Fruit fly (Drosophila melanogaster) whole organism, embryonic: ENCODE data around the gene Tet.
A peak's percentile ranks its signal among the peaks of the same experiment; 100 is the strongest.

Source experiments
- Aef1 ChIP-seq: fragments of 200-800 bp; sonication (Bioruptor generic); IDR thresholded peaks from 3 replicates; pipeline ENCODE4 v1.3.6; 2022; ENCODE audit warnings: missing biosample characterization, missing genetic modification characterization
- Atf6 ChIP-seq: fragments of 200-800 bp; sonication (Bioruptor generic); IDR thresholded peaks from 2 replicates; pipeline ENCODE4 v1.3.6; 2022; ENCODE audit warnings: missing biosample characterization, missing genetic modification characterization
- Bdp1 ChIP-seq: fragments of 200-800 bp; sonication (Bioruptor generic); optimal IDR thresholded peaks from 3 replicates; lab custom pipeline; 2016; ENCODE audit warnings: missing biosample characterization, missing genetic modification characterization
- CG10147 ChIP-seq: fragments of 200-800 bp; sonication (Bioruptor generic); optimal IDR thresholded peaks from 2 replicates; lab custom pipeline; 2019; ENCODE audit warnings: missing biosample characterization, mild to moderate bottlenecking, missing genetic modification characterization, moderate library complexity
- CG10209 ChIP-seq: fragments of 200-800 bp; sonication (Bioruptor generic); optimal IDR thresholded peaks from 3 replicates; lab custom pipeline; 2017; ENCODE audit warnings: missing biosample characterization, mild to moderate bottlenecking, missing genetic modification characterization, missing genetic modification reagents
- CG11398 ChIP-seq: fragments of 200-800 bp; sonication (Bioruptor generic); optimal IDR thresholded peaks from 2 replicates; lab custom pipeline; 2016; ENCODE audit warnings: missing biosample characterization, missing genetic modification characterization
- CG12071 ChIP-seq: fragments of 200-800 bp; sonication (Bioruptor generic); optimal IDR thresholded peaks from 3 replicates; lab custom pipeline; 2018; ENCODE audit warnings: missing biosample characterization, mild to moderate bottlenecking, missing genetic modification characterization
- CG12219 ChIP-seq: fragments of 200-800 bp; sonication (Bioruptor generic); optimal IDR thresholded peaks from 3 replicates; lab custom pipeline; 2018; ENCODE audit warnings: missing biosample characterization, mild to moderate bottlenecking, missing genetic modification characterization
- CG12299 ChIP-seq: fragments of 200-800 bp; sonication (Bioruptor generic); optimal IDR thresholded peaks from 2 replicates; lab custom pipeline; 2018; ENCODE audit warnings: missing biosample characterization, mild to moderate bottlenecking, missing genetic modification characterization
- CG15073 ChIP-seq: fragments of 200-800 bp; sonication (Bioruptor generic); optimal IDR thresholded peaks from 2 replicates; lab custom pipeline; 2016; ENCODE audit warnings: missing biosample characterization, missing genetic modification characterization
- CG1647 ChIP-seq: fragments of 200-800 bp; sonication (Bioruptor generic); optimal IDR thresholded peaks from 3 replicates; lab custom pipeline; 2016; ENCODE audit warnings: missing biosample characterization, missing genetic modification characterization
- CG30403 ChIP-seq: fragments of 200-800 bp; sonication (Bioruptor generic); optimal IDR thresholded peaks from 3 replicates; lab custom pipeline; 2016; ENCODE audit warnings: missing biosample characterization, missing genetic modification characterization
- CG3726 ChIP-seq: fragments of 200-800 bp; sonication (Bioruptor generic); IDR thresholded peaks from 3 replicates; pipeline ENCODE4, ENCODE4 v1.3.6; 2022; ENCODE audit warnings: missing biosample characterization, missing genetic modification characterization
- CG6175 ChIP-seq: fragments of 200-800 bp; sonication (Bioruptor generic); IDR thresholded peaks from 3 replicates; pipeline ENCODE4 v1.3.6; 2022; ENCODE audit warnings: missing biosample characterization, missing genetic modification characterization
- CG6689 ChIP-seq: fragments of 200-800 bp; sonication (Bioruptor generic); IDR thresholded peaks from 2 replicates; pipeline ENCODE4 v1.3.6; 2022; ENCODE audit warnings: missing biosample characterization, missing genetic modification characterization
- CG6765 ChIP-seq: fragments of 200-800 bp; sonication (Bioruptor generic); optimal IDR thresholded peaks from 3 replicates; lab custom pipeline; 2017; ENCODE audit warnings: missing biosample characterization, mild to moderate bottlenecking, missing genetic modification characterization
- CG7372 ChIP-seq: fragments of 200-800 bp; sonication (Bioruptor generic); IDR thresholded peaks from 2 replicates; pipeline ENCODE4 v1.3.6; 2022; ENCODE audit warnings: missing biosample characterization, missing genetic modification characterization
- CG7556 ChIP-seq: fragments of 200-800 bp; sonication (Bioruptor generic); optimal IDR thresholded peaks from 2 replicates; lab custom pipeline; 2017; ENCODE audit warnings: missing biosample characterization, mild to moderate bottlenecking, missing genetic modification characterization
- CG7786 ChIP-seq: fragments of 200-800 bp; sonication (Bioruptor generic); optimal IDR thresholded peaks from 2 replicates; lab custom pipeline; 2016; ENCODE audit warnings: missing biosample characterization, missing genetic modification characterization
- CG8388 ChIP-seq: fragments of 200-800 bp; sonication (Bioruptor generic); optimal IDR thresholded peaks from 2 replicates; lab custom pipeline; 2019; ENCODE audit warnings: missing biosample characterization, mild to moderate bottlenecking, missing genetic modification characterization, moderate library complexity
- Camta ChIP-seq: fragments of 200-800 bp; sonication (Bioruptor generic); optimal IDR thresholded peaks from 2 replicates; lab custom pipeline; 2016; ENCODE audit warnings: missing biosample characterization, missing genetic modification characterization
- D19A ChIP-seq: fragments of 200-800 bp; optimal IDR thresholded peaks from 3 replicates; lab custom pipeline; 2019; ENCODE audit warnings: missing biosample characterization, mild to moderate bottlenecking, missing genetic modification characterization, moderate library complexity
- Dll ChIP-seq: fragments of 200-800 bp; sonication (Bioruptor generic); IDR thresholded peaks from 4 replicates; pipeline ENCODE4 v1.3.6; 2022; ENCODE audit warnings: missing biosample characterization, missing genetic modification characterization; ENCODE audit not compliant: partially characterized antibody
- Drgx ChIP-seq: fragments of 200-800 bp; sonication (Bioruptor generic); IDR thresholded peaks from 2 replicates; pipeline ENCODE4 v1.3.6; 2022; ENCODE audit warnings: missing biosample characterization, missing genetic modification characterization
- Ets65A ChIP-seq: fragments of 200-800 bp; sonication (Bioruptor generic); peaks from one replicate; lab custom pipeline; 2016; ENCODE audit warnings: missing biosample characterization, missing genetic modification characterization
- Max ChIP-seq: fragments of 200-800 bp; sonication (Bioruptor generic); optimal IDR thresholded peaks from 2 replicates; lab custom pipeline; 2016; ENCODE audit warnings: missing biosample characterization, mild to moderate bottlenecking, missing genetic modification characterization
- Meics ChIP-seq: fragments of 200-800 bp; sonication (Bioruptor generic); optimal IDR thresholded peaks from 2 replicates; lab custom pipeline; 2017; ENCODE audit warnings: missing biosample characterization, mild to moderate bottlenecking, missing genetic modification characterization
- Mes4 ChIP-seq: fragments of 200-800 bp; sonication (Bioruptor generic); optimal IDR thresholded peaks from 2 replicates; lab custom pipeline; 2016; ENCODE audit warnings: missing biosample characterization, missing genetic modification characterization
- Rfx ChIP-seq: fragments of 200-800 bp; sonication (Bioruptor generic); IDR thresholded peaks from 2 replicates; pipeline ENCODE4 v1.3.6; 2022; ENCODE audit warnings: missing biosample characterization, missing genetic modification characterization
- Sox100B ChIP-seq: fragments of 200-800 bp; sonication (Bioruptor generic); optimal IDR thresholded peaks from 3 replicates; lab custom pipeline; 2018; ENCODE audit warnings: missing biosample characterization, mild to moderate bottlenecking, missing genetic modification characterization
- Usf ChIP-seq: fragments of 200-800 bp; sonication (Bioruptor generic); optimal IDR thresholded peaks from 2 replicates; lab custom pipeline; 2017; ENCODE audit warnings: missing genotype, missing biosample characterization, missing genetic modification characterization
- al ChIP-seq: fragments of 200-800 bp; sonication (Bioruptor generic); IDR thresholded peaks from 2 replicates; pipeline ENCODE4 v1.3.6; 2022; ENCODE audit warnings: missing biosample characterization, missing genetic modification characterization
- bsh ChIP-seq, 2 experiments: fragments of 200-800 bp; sonication (Bioruptor generic); optimal IDR thresholded peaks; 2 replicates each; lab custom pipeline; 2017 to 2018; ENCODE audit warnings: mild to moderate bottlenecking in 2 of 2, missing biosample characterization in 2 of 2, missing genetic modification characterization in 2 of 2, moderate library complexity in 1 of 2
- croc ChIP-seq: fragments of 200-800 bp; sonication (Bioruptor generic); conservative IDR thresholded peaks from 3 replicates; pipeline ENCODE4 v1.3.6; 2022; ENCODE audit warnings: missing biosample characterization, missing genetic modification characterization
- crp ChIP-seq, 2 experiments: fragments of 200-800 bp; sonication (Bioruptor generic); optimal IDR thresholded peaks; 2 replicates in 1 of 2; 3 replicates in 1 of 2; lab custom pipeline; 2017; ENCODE audit warnings: missing biosample characterization in 2 of 2, missing genetic modification characterization in 2 of 2, mild to moderate bottlenecking in 1 of 2, moderate library complexity in 1 of 2
- dmrt99B ChIP-seq: fragments of 200-800 bp; sonication (Bioruptor generic); optimal IDR thresholded peaks from 2 replicates; lab custom pipeline; 2018; ENCODE audit warnings: missing biosample characterization, mild to moderate bottlenecking, missing genetic modification characterization, moderate library complexity
- ham ChIP-seq: fragments of 200-800 bp; sonication (Bioruptor generic); IDR thresholded peaks from 2 replicates; pipeline ENCODE4 v1.3.6; 2022; ENCODE audit warnings: missing biosample characterization, missing genetic modification characterization
- hkb ChIP-seq, 2 experiments: fragments of 200-800 bp in 1 of 2; fragments of >200 bp in 1 of 2; sonication (Bioruptor generic) in 1 of 2; IDR thresholded peaks in 1 of 2; optimal IDR thresholded peaks in 1 of 2; 2 replicates each; pipeline versions ENCODE4 v1.3.6 to Lab custom; 2017 to 2022; ENCODE audit warnings: missing biosample characterization in 1 of 2, missing genetic modification characterization in 1 of 2
- jumu ChIP-seq: fragments of 200-800 bp; sonication (Bioruptor generic); optimal IDR thresholded peaks from 3 replicates; lab custom pipeline; 2016; ENCODE audit warnings: missing biosample characterization, missing genetic modification characterization
- knrl ChIP-seq: fragments of 200-800 bp; sonication (Bioruptor generic); IDR thresholded peaks from 3 replicates; pipeline ENCODE4 v1.3.6; 2022; ENCODE audit warnings: missing biosample characterization, missing genetic modification characterization; ENCODE audit not compliant: partially characterized antibody
- lab ChIP-seq: fragments of 200-800 bp; sonication (Bioruptor generic); optimal IDR thresholded peaks from 3 replicates; lab custom pipeline; 2017; ENCODE audit warnings: missing biosample characterization, missing genetic modification characterization, mild to moderate bottlenecking, moderate library complexity, missing genetic modification reagents
- lilli ChIP-seq: fragments of 200-800 bp; sonication (Bioruptor generic); optimal IDR thresholded peaks from 3 replicates; lab custom pipeline; 2016; ENCODE audit warnings: missing biosample characterization, missing genetic modification characterization
- mam ChIP-seq: fragments of 200-800 bp; sonication (Bioruptor generic); optimal IDR thresholded peaks from 3 replicates; lab custom pipeline; 2016; ENCODE audit warnings: missing biosample characterization, missing genetic modification characterization
- odd ChIP-seq: fragments of 200-800 bp; sonication (Bioruptor generic); optimal IDR thresholded peaks from 2 replicates; lab custom pipeline; 2017; ENCODE audit warnings: missing biosample characterization, mild to moderate bottlenecking, missing genetic modification characterization
- pnt ChIP-seq: fragments of 200-800 bp; sonication (Bioruptor generic); optimal IDR thresholded peaks from 3 replicates; lab custom pipeline; 2016; ENCODE audit warnings: missing biosample characterization, missing genetic modification characterization
- psq ChIP-seq: fragments of 200-800 bp; sonication (Bioruptor generic); optimal IDR thresholded peaks from 2 replicates; lab custom pipeline; 2017; ENCODE audit warnings: missing biosample characterization, missing genetic modification characterization
- pzg ChIP-seq: fragments of 200-800 bp; sonication (Bioruptor generic); optimal IDR thresholded peaks from 3 replicates; lab custom pipeline; 2018; ENCODE audit warnings: missing biosample characterization, mild to moderate bottlenecking, missing genetic modification characterization, moderate library complexity
- run ChIP-seq: fragments of 200-800 bp; sonication (Bioruptor generic); optimal IDR thresholded peaks from 3 replicates; lab custom pipeline; 2018; ENCODE audit warnings: missing biosample characterization, mild to moderate bottlenecking, missing genetic modification characterization
- tap ChIP-seq: fragments of 200-800 bp; optimal IDR thresholded peaks from 3 replicates; lab custom pipeline; 2019; ENCODE audit warnings: missing biosample characterization, mild to moderate bottlenecking, missing genetic modification characterization, moderate library complexity
- ttk ChIP-seq: fragments of 200-800 bp; sonication (Bioruptor generic); IDR thresholded peaks from 2 replicates; pipeline ENCODE4 v2.1.2; 2022; ENCODE audit warnings: missing biosample characterization, missing genetic modification characterization
- z ChIP-seq: fragments of 200-800 bp; sonication (Bioruptor generic); IDR thresholded peaks from 3 replicates; pipeline ENCODE4 v1.3.6; 2022; ENCODE audit warnings: missing biosample characterization, missing genetic modification characterization

Tet gene

DNA sequence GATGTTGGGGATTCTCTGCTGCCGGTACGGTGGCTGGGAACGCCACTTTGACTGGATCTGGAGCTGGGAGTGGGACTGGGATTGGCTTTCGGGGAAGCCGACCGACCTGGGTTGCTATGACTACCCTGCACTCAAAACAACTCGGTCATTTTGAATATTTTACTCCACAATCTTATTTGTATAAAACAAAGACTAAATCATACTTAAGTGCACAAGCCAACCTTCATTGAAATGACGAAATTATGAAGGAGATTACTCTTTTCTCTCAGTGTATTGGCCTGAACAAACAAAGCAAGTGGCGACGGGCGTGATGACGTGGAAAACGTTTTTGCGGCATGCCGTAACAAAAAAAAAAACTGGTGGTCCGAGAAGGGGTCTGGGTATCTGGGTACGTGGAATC lies 28.0 kb downstream of the Tet start:
- TF ChIP-seq CG15073 (GFP tag; lab: Kevin White, UChicago) (no peak), CG12071 (GFP tag; lab: Kevin White, UChicago) (peak; percentile 21), lilli (peak; percentile 45), pnt (GFP tag; lab: Kevin White, UChicago) (no peak), lab (GFP tag; lab: Kevin White, UChicago) (peak; percentile 67), CG7372 (GFP tag; lab: Robert Waterston, UW) (peak; percentile 16; the same call in 1 of the 2 replicates), Camta (GFP tag; lab: Kevin White, UChicago) (peak; percentile 17), Usf (no peak), CG3726 (GFP tag; lab: Robert Waterston, UW) (0 out of 3 replicates have a peak, but pooled peaks have one; percentile 31), mam (GFP tag; lab: Kevin White, UChicago) (peak; percentile 8), CG7556 (peak; percentile 46), CG1647 (GFP tag; lab: Kevin White, UChicago) (no peak), run (no peak), CG7786 (GFP tag; lab: Kevin White, UChicago) (peak; percentile 4), ham (GFP tag; lab: Robert Waterston, UW) (no peak), jumu (GFP tag; lab: Kevin White, UChicago) (peak; percentile 42), Atf6 (GFP tag; lab: Robert Waterston, UW) (peak; percentile 51), Dll (GFP tag; lab: Robert Waterston, UW) (no peak), dmrt99B (peak; percentile 35), Sox100B (no peak), hkb (optimal IDR thresholded peaks at IDR 0.05; lab: Kevin White, UChicago) (no peak), hkb (GFP tag; IDR thresholded peaks at IDR 0.05; lab: Robert Waterston, UW) (peak; percentile 72), Max (GFP tag; lab: Kevin White, UChicago) (no peak), pzg (GFP tag; lab: Kevin White, UChicago) (no peak), CG12299 (tag; lab: Kevin White, UChicago) (no peak), bsh (GFP tag; optimal IDR thresholded peaks at IDR 0.05; lab: Kevin White, UChicago) (peak; percentile 26 to 32), Meics (peak; percentile 25), ttk (GFP tag; lab: Robert Waterston, UW) (no peak; the same call in 1 of the 2 replicates), tap (tag; lab: Kevin White, UChicago) (no peak), CG6765 (GFP tag; lab: Kevin White, UChicago) (no peak), z (GFP tag; lab: Robert Waterston, UW) (no peak), Bdp1 (GFP tag; lab: Kevin White, UChicago) (no peak), CG10147 (GFP tag; lab: Kevin White, UChicago) (peak; percentile 22), CG10209 (GFP tag; lab: Kevin White, UChicago) (peak; percentile 33), Rfx (peak; percentile 57), psq (GFP tag; lab: Kevin White, UChicago) (no peak), Aef1 (GFP tag; lab: Robert Waterston, UW) (peak; percentile 31; the same call in 2 of the 3 replicates), Ets65A (peak; percentile 89), CG8388 (GFP tag; lab: Kevin White, UChicago) (peak; percentile 13), CG11398 (GFP tag; lab: Kevin White, UChicago) (no peak), CG6175 (GFP tag; lab: Robert Waterston, UW) (no peak), crp (GFP tag; optimal IDR thresholded peaks at IDR 0.05; lab: Kevin White, UChicago) (no peak), Mes4 (GFP tag; lab: Kevin White, UChicago) (no peak), knrl (no peak), CG6689 (GFP tag; lab: Robert Waterston, UW) (0 out of 2 replicates have a peak, but pooled peaks have one; percentile 31), CG12219 (GFP tag; lab: Kevin White, UChicago) (peak; percentile 42), D19A (tag; lab: Kevin White, UChicago) (no peak), odd (GFP tag; lab: Kevin White, UChicago) (no peak), CG30403 (GFP tag; lab: Kevin White, UChicago) (peak; percentile 24), croc (GFP tag; lab: Robert Waterston, UW) (no peak), al (no peak), Drgx (GFP tag; lab: Robert Waterston, UW) (peak; percentile 36; the same call in 1 of the 2 replicates)
